Worm (Caenorhabditis elegans): ENCODE measurements around the gene sri-7.
"Not testable (repeated sequence)": the region's sequence is repeated elsewhere in the genome, so short reads cannot be mapped to it uniquely, and the experiment has no call there.

DNA sequence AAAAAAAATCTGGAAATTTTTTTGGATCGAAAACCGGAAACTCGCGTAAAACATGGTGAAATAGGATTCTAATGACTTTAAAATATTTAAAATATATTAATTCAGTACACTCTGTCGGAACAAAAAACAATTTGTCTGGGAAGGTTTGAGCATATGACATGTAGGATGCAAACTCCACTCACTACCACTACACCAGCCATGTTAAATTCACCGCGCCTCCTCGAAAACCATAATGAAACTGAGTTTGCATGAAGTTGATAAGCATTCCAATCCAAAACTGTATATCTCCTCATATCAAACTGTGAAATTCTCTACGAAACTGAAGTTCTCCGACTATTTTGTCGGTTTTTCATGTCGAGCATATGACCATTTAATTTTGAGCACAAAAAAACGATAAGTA is 29.0 kb downstream of the sri-7 start:
- not testable (repeated sequence) for TF ChIP-seq mdl-1 (tag; optimal IDR thresholded peaks at IDR 0.05); ces-1 (GFP tag; optimal IDR thresholded peaks at IDR 0.05); nhr-6 (tag; optimal IDR thresholded peaks at IDR 0.05)
